Fruit fly (Drosophila melanogaster) whole organism, adult: Measurements from ENCODE around the gene CG33223.

Experiments
- CG14711 ChIP-seq: fragments of 200-800 bp; sonication (Bioruptor generic); optimal IDR thresholded peaks from 2 replicates; lab custom pipeline; 2018; ENCODE audit warnings: missing biosample characterization, mild to moderate bottlenecking, missing genetic modification characterization, moderate library complexity
- cnc ChIP-seq, 2 experiments: fragments of >200 bp; optimal IDR thresholded peaks; 2 replicates each; lab custom pipeline; 2017
- kay ChIP-seq: fragments of 200-800 bp; sonication (Bioruptor generic); peaks from one replicate; lab custom pipeline; 2016; ENCODE audit warnings: missing biosample characterization, missing genetic modification characterization, borderline replicate concordance

dm6 chrX:8452163-8452562 lies 31.5 kb downstream of the CG33223 start:
- TF ChIP-seq CG14711 (tag; lab: Kevin White, UChicago), result no peak
- TF ChIP-seq cnc (optimal IDR thresholded peaks at IDR 0.05; lab: Kevin White, UChicago), result no peak
- TF ChIP-seq kay, result no peak
